Worm (Caenorhabditis elegans) whole organism, young adult: ENCODE measurements around the gene F46B3.1.

ENCODE experiments used
- F10E7.11 ChIP-seq: sonication (generic microtip); optimal IDR thresholded peaks from 2 replicates; lab custom pipeline; 2017; ENCODE audit warnings: mild to moderate bottlenecking, missing genetic modification characterization, moderate library complexity, missing compliant biosample characterization
- ama-1 ChIP-seq, 3 experiments: fragments of 150-350 bp in 1 of 3; sonication (generic microtip) in 2 of 3; optimal IDR thresholded peaks; 2 replicates each; lab custom pipeline; 2014 to 2018; ENCODE audit warnings: missing biosample characterization in 2 of 3, missing genetic modification characterization in 2 of 3, missing genetic modification reagents in 2 of 3
- gei-17 ChIP-seq: fragments of 200-800 bp; sonication (Bioruptor generic); optimal IDR thresholded peaks from 2 replicates; lab custom pipeline; 2018; ENCODE audit warnings: mild to moderate bottlenecking, missing genetic modification characterization, missing compliant biosample characterization
- hmg-20 ChIP-seq: fragments of 200-800 bp; sonication (Bioruptor generic); IDR thresholded peaks from 2 replicates; pipeline ENCODE4 v1.3.6; 2022; ENCODE audit warnings: missing genetic modification reagents, missing genetic modification characterization, missing compliant biosample characterization
- madf-10 ChIP-seq: sonication (generic microtip); optimal IDR thresholded peaks from 2 replicates; lab custom pipeline; 2016; ENCODE audit warnings: mild to moderate bottlenecking, missing genetic modification characterization, missing compliant biosample characterization
- nfya-1 ChIP-seq: sonication (generic microtip); optimal IDR thresholded peaks from 2 replicates; lab custom pipeline; 2017; ENCODE audit warnings: antibody characterized with exemption, missing compliant biosample characterization, missing genetic modification characterization, borderline replicate concordance; ENCODE audit not compliant: insufficient read depth
- snpc-1.1 ChIP-seq: sonication (generic microtip); optimal IDR thresholded peaks from 2 replicates; lab custom pipeline; 2017; ENCODE audit warnings: missing genetic modification characterization, mild to moderate bottlenecking, missing compliant biosample characterization, antibody characterized with exemption, moderate library complexity, missing genotype, missing genetic modification reagents; ENCODE audit not compliant: insufficient read depth
- unc-62 ChIP-seq: fragments of 150-350 bp; optimal IDR thresholded peaks from 2 replicates; lab custom pipeline; 2014; ENCODE audit warnings: missing biosample characterization, missing genetic modification reagents, missing genetic modification characterization
- xnd-1 ChIP-seq: sonication (generic microtip); optimal IDR thresholded peaks from 2 replicates; lab custom pipeline; 2016; ENCODE audit warnings: missing genotype, missing genetic modification reagents, missing genetic modification characterization, missing compliant biosample characterization

- no peak for TF ChIP-seq xnd-1 (tag; lab: Kevin White, UChicago)
- TF ChIP-seq ama-1 (optimal IDR thresholded peaks at IDR 0.05; lab: Kevin White, UChicago), result no peak
- TF ChIP-seq ama-1 (GFP tag; optimal IDR thresholded peaks at IDR 0.05; lab: Kevin White, UChicago), result no peak
- TF ChIP-seq unc-62 (GFP tag; lab: Kevin White, UChicago), result no peak
- TF ChIP-seq hmg-20 (GFP tag; lab: Robert Waterston, UW), result no peak
- TF ChIP-seq F10E7.11, result no peak
- TF ChIP-seq snpc-1.1 (tag; lab: Kevin White, UChicago), result no peak
- no peak for TF ChIP-seq gei-17 (GFP tag; lab: Kevin White, UChicago)
- TF ChIP-seq nfya-1, result no peak
- no peak for TF ChIP-seq madf-10 (tag; lab: Kevin White, UChicago)
These were observed 39.9 kb upstream of the F46B3.1 start, which contains the start of gene ttr-13 for ce11 chrV:20636855-20637254.
